Fruit fly (Drosophila melanogaster) whole organism, prepupa: ENCODE measurements around the gene Cnx99A.

Experiments
- Blimp-1 ChIP-seq: fragments of 200-800 bp; sonication (Bioruptor generic); optimal IDR thresholded peaks from 3 replicates; lab custom pipeline; 2017; ENCODE audit warnings: missing biosample characterization, missing genetic modification characterization, mild to moderate bottlenecking, moderate library complexity, missing genetic modification reagents
- CG10631 ChIP-seq: fragments of 200-800 bp; sonication (Bioruptor generic); optimal IDR thresholded peaks from 2 replicates; lab custom pipeline; 2016; ENCODE audit warnings: missing biosample characterization, missing genetic modification characterization
- CG11294 ChIP-seq: fragments of 200-800 bp; sonication (Bioruptor generic); IDR thresholded peaks from 2 replicates; pipeline ENCODE4 v1.3.6; 2022; ENCODE audit warnings: missing biosample characterization, missing genetic modification characterization
- CG11762 ChIP-seq: fragments of 200-800 bp; sonication (Bioruptor generic); optimal IDR thresholded peaks from 3 replicates; lab custom pipeline; 2016; ENCODE audit warnings: missing biosample characterization, missing genetic modification characterization; ENCODE audit not compliant: insufficient read depth
- CG11902 ChIP-seq: fragments of 200-800 bp; sonication (Bioruptor generic); optimal IDR thresholded peaks from 3 replicates; lab custom pipeline; 2016; ENCODE audit warnings: missing biosample characterization, missing genetic modification characterization
- CG15336 ChIP-seq: fragments of 200-800 bp; sonication (Bioruptor generic); IDR thresholded peaks from 2 replicates; pipeline ENCODE4 v1.3.6; 2022; ENCODE audit warnings: missing biosample characterization, missing genetic modification characterization
- CG16779 ChIP-seq: fragments of 200-800 bp; sonication (Bioruptor generic); optimal IDR thresholded peaks from 3 replicates; lab custom pipeline; 2017; ENCODE audit warnings: missing biosample characterization, mild to moderate bottlenecking, missing genetic modification characterization
- CG3032 ChIP-seq: fragments of 200-800 bp; optimal IDR thresholded peaks from 2 replicates; lab custom pipeline; 2019; ENCODE audit warnings: missing biosample characterization, mild to moderate bottlenecking, missing genetic modification characterization, moderate library complexity
- CG32006 ChIP-seq: fragments of 200-800 bp; sonication (Bioruptor generic); optimal IDR thresholded peaks from 3 replicates; lab custom pipeline; 2017; ENCODE audit warnings: missing biosample characterization, mild to moderate bottlenecking, missing genetic modification characterization
- CG3919 ChIP-seq: fragments of 200-800 bp; sonication (Bioruptor generic); optimal IDR thresholded peaks from 3 replicates; lab custom pipeline; 2016; ENCODE audit warnings: missing biosample characterization, missing genetic modification characterization
- CG4318 ChIP-seq: fragments of 200-800 bp; sonication (Bioruptor generic); optimal IDR thresholded peaks from 3 replicates; lab custom pipeline; 2017; ENCODE audit warnings: missing biosample characterization, mild to moderate bottlenecking, missing genetic modification characterization
- CG6163 ChIP-seq: fragments of 200-800 bp; sonication (Bioruptor generic); IDR thresholded peaks from 3 replicates; pipeline ENCODE4 v1.3.6; 2022; ENCODE audit warnings: missing biosample characterization, missing genetic modification characterization
- CG6276 ChIP-seq: fragments of 200-800 bp; sonication (Bioruptor generic); optimal IDR thresholded peaks from 2 replicates; lab custom pipeline; 2017; ENCODE audit warnings: missing biosample characterization, mild to moderate bottlenecking, missing genetic modification characterization
- CG6792 ChIP-seq: fragments of 200-800 bp; sonication (Bioruptor generic); optimal IDR thresholded peaks from 3 replicates; lab custom pipeline; 2016; ENCODE audit warnings: missing biosample characterization, missing genetic modification characterization
- CG6808 ChIP-seq: fragments of 200-800 bp; sonication (Bioruptor generic); optimal IDR thresholded peaks from 3 replicates; lab custom pipeline; 2017; ENCODE audit warnings: missing biosample characterization, missing genetic modification characterization, mild to moderate bottlenecking, moderate library complexity, missing genetic modification reagents
- CG6854 ChIP-seq: fragments of 200-800 bp; sonication (Bioruptor generic); optimal IDR thresholded peaks from 2 replicates; lab custom pipeline; 2017; ENCODE audit warnings: missing biosample characterization, mild to moderate bottlenecking, missing genetic modification characterization
- CG8319 ChIP-seq: fragments of 200-800 bp; sonication (Bioruptor generic); optimal IDR thresholded peaks from 3 replicates; lab custom pipeline; 2016; ENCODE audit warnings: missing biosample characterization, missing genetic modification characterization
- CG8632 ChIP-seq: fragments of 200-800 bp; sonication (Bioruptor generic); optimal IDR thresholded peaks from 3 replicates; lab custom pipeline; 2016; ENCODE audit warnings: missing biosample characterization, missing genetic modification characterization
- CG9139 ChIP-seq: fragments of 200-800 bp; sonication (Bioruptor generic); optimal IDR thresholded peaks from 3 replicates; lab custom pipeline; 2017; ENCODE audit warnings: missing biosample characterization, mild to moderate bottlenecking, missing genetic modification characterization
- Eip75B ChIP-seq: fragments of 200-800 bp; sonication (Bioruptor generic); optimal IDR thresholded peaks from 3 replicates; lab custom pipeline; 2016; ENCODE audit warnings: missing biosample characterization, missing genetic modification characterization
- Eip93F ChIP-seq: fragments of 200-800 bp; sonication (Bioruptor generic); optimal IDR thresholded peaks from 2 replicates; lab custom pipeline; 2016; ENCODE audit warnings: missing biosample characterization, mild to moderate bottlenecking, missing genetic modification characterization
- Ets21C ChIP-seq: fragments of 200-800 bp; sonication (Bioruptor generic); optimal IDR thresholded peaks from 3 replicates; lab custom pipeline; 2016; ENCODE audit warnings: missing biosample characterization, missing genetic modification characterization
- Ets96B ChIP-seq: fragments of 200-800 bp; optimal IDR thresholded peaks from 2 replicates; lab custom pipeline; 2019; ENCODE audit warnings: missing biosample characterization, mild to moderate bottlenecking, missing genetic modification characterization, moderate library complexity
- Hr38 ChIP-seq: sonication (Bioruptor generic); optimal IDR thresholded peaks from 2 replicates; lab custom pipeline; 2016; ENCODE audit warnings: missing biosample characterization, missing genetic modification characterization
- Hr39 ChIP-seq: fragments of 200-800 bp; sonication (Bioruptor generic); optimal IDR thresholded peaks from 2 replicates; lab custom pipeline; 2016; ENCODE audit warnings: missing biosample characterization, missing genetic modification characterization
- Hr4 ChIP-seq: fragments of 200-800 bp; sonication (Bioruptor generic); optimal IDR thresholded peaks from 3 replicates; lab custom pipeline; 2016; ENCODE audit warnings: missing biosample characterization, missing genetic modification characterization
- Lpt ChIP-seq: fragments of 200-800 bp; sonication (Bioruptor generic); optimal IDR thresholded peaks from 3 replicates; lab custom pipeline; 2016; ENCODE audit warnings: missing biosample characterization, missing genetic modification characterization
- Met ChIP-seq: fragments of 200-800 bp; sonication (Bioruptor generic); optimal IDR thresholded peaks from 3 replicates; lab custom pipeline; 2016; ENCODE audit warnings: missing biosample characterization, missing genetic modification characterization
- OdsH ChIP-seq: fragments of 200-800 bp; sonication (Bioruptor generic); optimal IDR thresholded peaks from 3 replicates; lab custom pipeline; 2016; ENCODE audit warnings: missing biosample characterization, missing genetic modification characterization
- Smox ChIP-seq: fragments of 200-800 bp; sonication (Bioruptor generic); optimal IDR thresholded peaks from 3 replicates; lab custom pipeline; 2016; ENCODE audit warnings: missing biosample characterization, missing genetic modification characterization
- Sox102F ChIP-seq: fragments of 200-800 bp; sonication (Bioruptor generic); optimal IDR thresholded peaks from 2 replicates; lab custom pipeline; 2016; ENCODE audit warnings: missing biosample characterization, mild to moderate bottlenecking, missing genetic modification characterization
- Sox14 ChIP-seq: fragments of 200-800 bp; sonication (Bioruptor generic); optimal IDR thresholded peaks from 3 replicates; lab custom pipeline; 2016; ENCODE audit warnings: missing biosample characterization, missing genetic modification characterization
- Sox15 ChIP-seq: fragments of 200-800 bp; sonication (Bioruptor generic); optimal IDR thresholded peaks from 3 replicates; lab custom pipeline; 2016; ENCODE audit warnings: missing biosample characterization, missing genetic modification characterization
- achi ChIP-seq: fragments of 200-800 bp; sonication (Bioruptor generic); optimal IDR thresholded peaks from 3 replicates; lab custom pipeline; 2016; ENCODE audit warnings: missing biosample characterization, missing genetic modification characterization
- acj6 ChIP-seq: fragments of 200-800 bp; sonication (Bioruptor generic); optimal IDR thresholded peaks from 3 replicates; lab custom pipeline; 2016; ENCODE audit warnings: missing biosample characterization, missing genetic modification characterization
- cyc ChIP-seq: fragments of 200-800 bp; sonication (Bioruptor generic); optimal IDR thresholded peaks from 3 replicates; lab custom pipeline; 2016; ENCODE audit warnings: missing biosample characterization, missing genetic modification characterization
- dac ChIP-seq: fragments of 200-800 bp; sonication (Bioruptor generic); optimal IDR thresholded peaks from 2 replicates; lab custom pipeline; 2017; ENCODE audit warnings: missing biosample characterization, mild to moderate bottlenecking, missing genetic modification characterization
- dsx ChIP-seq: fragments of 200-800 bp; optimal IDR thresholded peaks from 3 replicates; lab custom pipeline; 2019; ENCODE audit warnings: missing biosample characterization, mild to moderate bottlenecking, missing genetic modification characterization, moderate library complexity; ENCODE audit not compliant: poor library complexity, severe bottlenecking
- eg ChIP-seq: fragments of 200-800 bp; sonication (Bioruptor generic); IDR thresholded peaks from 3 replicates; pipeline ENCODE4 v1.3.6; 2022; ENCODE audit warnings: missing biosample characterization, missing genetic modification characterization
- esn ChIP-seq: fragments of 200-800 bp; sonication (Bioruptor generic); optimal IDR thresholded peaks from 2 replicates; lab custom pipeline; 2016; ENCODE audit warnings: missing biosample characterization, mild to moderate bottlenecking, missing genetic modification characterization, moderate library complexity
- fd59A ChIP-seq: fragments of 200-800 bp; sonication (Bioruptor generic); optimal IDR thresholded peaks from 2 replicates; lab custom pipeline; 2017; ENCODE audit warnings: missing biosample characterization, mild to moderate bottlenecking, missing genetic modification characterization, missing genetic modification reagents
- fd85E ChIP-seq: fragments of 200-800 bp; sonication (Bioruptor generic); optimal IDR thresholded peaks from 3 replicates; lab custom pipeline; 2016; ENCODE audit warnings: missing biosample characterization, missing genetic modification characterization
- fkh ChIP-seq: fragments of 200-800 bp; sonication (Bioruptor generic); optimal IDR thresholded peaks from 3 replicates; lab custom pipeline; 2017; ENCODE audit warnings: missing biosample characterization, mild to moderate bottlenecking, missing genetic modification characterization, moderate library complexity
- lz ChIP-seq: fragments of 200-800 bp; sonication (Bioruptor generic); optimal IDR thresholded peaks from 3 replicates; lab custom pipeline; 2016; ENCODE audit warnings: missing biosample characterization, missing genetic modification characterization
- net ChIP-seq: fragments of 200-800 bp; sonication (Bioruptor generic); optimal IDR thresholded peaks from 3 replicates; lab custom pipeline; 2016; ENCODE audit warnings: missing biosample characterization, missing genetic modification characterization
- pdm3 ChIP-seq: fragments of 200-800 bp; sonication (Bioruptor generic); optimal IDR thresholded peaks from 3 replicates; lab custom pipeline; 2016; ENCODE audit warnings: missing biosample characterization, missing genetic modification characterization
- salr ChIP-seq, 2 experiments: fragments of 200-800 bp; sonication (Bioruptor generic); optimal IDR thresholded peaks; 3 replicates each; lab custom pipeline; 2016 to 2018; ENCODE audit warnings: missing biosample characterization in 2 of 2, missing genetic modification characterization in 2 of 2, mild to moderate bottlenecking in 1 of 2
- spab ChIP-seq: fragments of 200-800 bp; sonication (Bioruptor generic); optimal IDR thresholded peaks from 2 replicates; lab custom pipeline; 2017; ENCODE audit warnings: missing biosample characterization, mild to moderate bottlenecking, missing genetic modification characterization, missing genetic modification reagents
- ss ChIP-seq, 2 experiments: fragments of 200-800 bp; sonication (Bioruptor generic); optimal IDR thresholded peaks; 2 replicates in 1 of 2; 3 replicates in 1 of 2; lab custom pipeline; 2017 to 2018; ENCODE audit warnings: mild to moderate bottlenecking in 2 of 2, missing biosample characterization in 2 of 2, missing genetic modification characterization in 2 of 2, moderate library complexity in 1 of 2
- svp ChIP-seq: fragments of 200-800 bp; sonication (Bioruptor generic); peaks from one replicate; lab custom pipeline; 2016; ENCODE audit warnings: missing biosample characterization, missing genetic modification characterization
- topi ChIP-seq: fragments of 200-800 bp; sonication (Bioruptor generic); optimal IDR thresholded peaks from 3 replicates; lab custom pipeline; 2016; ENCODE audit warnings: missing biosample characterization, missing genetic modification characterization
- vri ChIP-seq: fragments of 200-800 bp; sonication (Bioruptor generic); optimal IDR thresholded peaks from 3 replicates; lab custom pipeline; 2016; ENCODE audit warnings: missing biosample characterization, mild to moderate bottlenecking, missing genetic modification characterization

The Cnx99A gene

dm6 chr3R:29277748-29278147 lies 41.7 kb downstream of the Cnx99A start:
- TF ChIP-seq eg (peak; percentile 55; the same call in 1 of the 3 replicates), CG3919 (GFP tag; lab: Kevin White, UChicago) (peak; percentile 71), CG11902 (GFP tag; lab: Kevin White, UChicago) (peak; percentile 47), lz (GFP tag; lab: Kevin White, UChicago) (peak; percentile 52), Sox14 (GFP tag; lab: Kevin White, UChicago) (peak; percentile 62), spab (peak; percentile 59), vri (GFP tag; lab: Kevin White, UChicago) (peak; percentile 36), Ets21C (GFP tag; lab: Kevin White, UChicago) (peak; percentile 9), net (GFP tag; lab: Kevin White, UChicago) (peak; percentile 53), salr (GFP tag; optimal IDR thresholded peaks at IDR 0.05; lab: Kevin White, UChicago) (peak; percentile 56 to 60), acj6 (GFP tag; lab: Kevin White, UChicago) (peak; percentile 77), fd85E (GFP tag; lab: Kevin White, UChicago) (no peak), Blimp-1 (GFP tag; lab: Kevin White, UChicago) (no peak), Smox (GFP tag; lab: Kevin White, UChicago) (peak; percentile 67), CG32006 (GFP tag; lab: Kevin White, UChicago) (peak; percentile 68), Hr39 (GFP tag; lab: Kevin White, UChicago) (peak; percentile 51), fkh (GFP tag; lab: Kevin White, UChicago) (no peak), svp (GFP tag; lab: Kevin White, UChicago) (peak; percentile 90), CG11762 (GFP tag; lab: Kevin White, UChicago) (peak; percentile 39), dac (GFP tag; lab: Kevin White, UChicago) (no peak), CG16779 (tag; lab: Kevin White, UChicago) (peak; percentile 29), topi (GFP tag; lab: Kevin White, UChicago) (peak; percentile 67), Ets96B (tag; lab: Kevin White, UChicago) (peak; percentile 91), CG6163 (GFP tag; lab: Robert Waterston, UW) (peak; percentile 75), CG9139 (GFP tag; lab: Kevin White, UChicago) (no peak), Hr38 (GFP tag; lab: Kevin White, UChicago) (no peak), pdm3 (peak; percentile 73), CG3032 (peak; percentile 83), CG4318 (GFP tag; lab: Kevin White, UChicago) (peak; percentile 36), Hr4 (GFP tag; lab: Kevin White, UChicago) (peak; percentile 53), Eip93F (peak; percentile 9), fd59A (GFP tag; lab: Kevin White, UChicago) (peak; percentile 74), ss (GFP tag; optimal IDR thresholded peaks at IDR 0.05; lab: Kevin White, UChicago) (peak; percentile 42 to 64), CG6854 (GFP tag; lab: Kevin White, UChicago) (no peak), CG15336 (GFP tag; lab: Robert Waterston, UW) (peak; percentile 65), Eip75B (GFP tag; lab: Kevin White, UChicago) (peak; percentile 76), esn (GFP tag; lab: Kevin White, UChicago) (peak; percentile 74), OdsH (GFP tag; lab: Kevin White, UChicago) (peak; percentile 65), CG10631 (GFP tag; lab: Kevin White, UChicago) (peak; percentile 86), dsx (GFP tag; lab: Kevin White, UChicago) (peak; percentile 72), CG6276 (GFP tag; lab: Kevin White, UChicago) (peak; percentile 41), Sox102F (GFP tag; lab: Kevin White, UChicago) (peak; percentile 64), Sox15 (GFP tag; lab: Kevin White, UChicago) (no peak), achi (GFP tag; lab: Kevin White, UChicago) (peak; percentile 71), Met (peak; percentile 71), cyc (GFP tag; lab: Kevin White, UChicago) (peak; percentile 67), CG8632 (peak; percentile 64), CG6808 (GFP tag; lab: Kevin White, UChicago) (peak; percentile 69), Lpt (peak; percentile 73), CG11294 (GFP tag; lab: Robert Waterston, UW) (no peak), CG6792 (GFP tag; lab: Kevin White, UChicago) (peak; percentile 62), CG8319 (GFP tag; lab: Kevin White, UChicago) (no peak)
